Worm (Caenorhabditis elegans): ENCODE results near the gene hsp-12.2.

ce11 chrIII:8106476-8106875, 31.4 kb upstream of the hsp-12.2 start:
- no peak for TF ChIP-seq lin-13 (GFP tag; optimal IDR thresholded peaks at IDR 0.05)
- TF ChIP-seq ztf-11 (tag; optimal IDR thresholded peaks at IDR 0.05): no peak
- TF ChIP-seq nhr-25 (tag; optimal IDR thresholded peaks at IDR 0.05): no peak
- TF ChIP-seq lin-39 (tag; optimal IDR thresholded peaks at IDR 0.05): no peak
- peak; percentile 10 for TF ChIP-seq fos-1 (tag; optimal IDR thresholded peaks at IDR 0.05)
- TF ChIP-seq unc-39 (tag; optimal IDR thresholded peaks at IDR 0.05): no peak
- no peak for TF ChIP-seq elt-3 (tag; optimal IDR thresholded peaks at IDR 0.05)
- no peak for TF ChIP-seq R02D3.7 (tag; optimal IDR thresholded peaks at IDR 0.05)

All from whole organism, L2 larva.